Worm (Caenorhabditis elegans) whole organism, mixed stage, embryonic: ENCODE measurements around the gene srx-44.

ENCODE experiments used
- ceh-83 ChIP-seq: fragments of 200-800 bp; sonication (Bioruptor generic); optimal IDR thresholded peaks from 2 replicates; lab custom pipeline; 2018; ENCODE audit warnings: mild to moderate bottlenecking, missing genetic modification characterization, missing compliant biosample characterization
- elt-1 ChIP-seq: sonication (generic microtip); optimal IDR thresholded peaks from 2 replicates; lab custom pipeline; 2017; ENCODE audit warnings: missing genetic modification characterization, mild to moderate bottlenecking, missing compliant biosample characterization, antibody characterized with exemption, moderate library complexity, borderline replicate concordance; ENCODE audit not compliant: insufficient read depth
- elt-3 ChIP-seq: fragments of 150-350 bp; optimal IDR thresholded peaks from 2 replicates; lab custom pipeline; 2014; ENCODE audit warnings: missing biosample characterization, missing genetic modification characterization
- lin-13 ChIP-seq: fragments of 150-350 bp; optimal IDR thresholded peaks from 2 replicates; lab custom pipeline; 2014; ENCODE audit warnings: missing biosample characterization, missing genetic modification characterization
- lin-32 ChIP-seq: fragments of 200-800 bp; sonication (Bioruptor generic); optimal IDR thresholded peaks from 2 replicates; lab custom pipeline; 2018; ENCODE audit warnings: mild to moderate bottlenecking, missing genetic modification characterization, missing compliant biosample characterization
- mab-5 ChIP-seq: fragments of 150-350 bp; optimal IDR thresholded peaks from 2 replicates; lab custom pipeline; 2014; ENCODE audit warnings: missing biosample characterization, missing genetic modification characterization
- mep-1 ChIP-seq: fragments of 150-350 bp; optimal IDR thresholded peaks from 2 replicates; lab custom pipeline; 2017; ENCODE audit warnings: missing biosample characterization, missing genetic modification reagents, missing genetic modification characterization, inconsistent platforms
- nhr-12 ChIP-seq: fragments of 150-350 bp; optimal IDR thresholded peaks from 2 replicates; lab custom pipeline; 2014; ENCODE audit warnings: missing biosample characterization, missing genetic modification characterization
- nhr-76 ChIP-seq: sonication (generic microtip); optimal IDR thresholded peaks from 2 replicates; lab custom pipeline; 2017; ENCODE audit warnings: missing biosample characterization, missing genetic modification characterization
- pha-4 ChIP-seq: fragments of 150-350 bp; optimal IDR thresholded peaks from 2 replicates; lab custom pipeline; 2018; ENCODE audit warnings: missing biosample characterization, missing genetic modification reagents, missing genetic modification characterization
- snpc-4 ChIP-seq: fragments of 150-350 bp; optimal IDR thresholded peaks from 2 replicates; lab custom pipeline; 2014; ENCODE audit warnings: missing biosample characterization, missing genetic modification characterization
- unc-39 ChIP-seq: fragments of 150-350 bp; optimal IDR thresholded peaks from 2 replicates; lab custom pipeline; 2014; ENCODE audit warnings: missing biosample characterization, missing genetic modification characterization
- ztf-11 ChIP-seq: fragments of 150-350 bp; optimal IDR thresholded peaks from 2 replicates; lab custom pipeline; 2014; ENCODE audit warnings: missing biosample characterization, missing genetic modification characterization

DNA sequence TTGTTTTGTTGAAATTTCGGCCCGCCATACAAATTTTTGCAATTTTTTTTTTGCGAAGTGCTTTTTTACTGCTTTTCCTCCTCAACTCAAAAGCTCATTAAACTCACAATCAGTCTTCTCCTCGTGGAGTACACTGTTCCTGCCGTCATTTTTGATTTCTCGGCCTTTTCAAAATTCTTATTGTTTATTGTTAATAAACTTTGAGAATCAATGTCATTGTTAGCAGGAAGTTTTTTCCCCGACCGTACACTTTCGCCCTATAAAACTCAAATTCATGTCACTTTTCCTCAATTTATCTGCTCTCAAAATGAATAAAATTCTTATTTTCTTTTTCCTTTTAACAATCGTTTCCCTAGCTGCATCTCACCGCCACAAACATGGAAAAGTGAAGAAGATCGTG lies 44.3 kb upstream of the srx-44 start, which contains the start of gene clec-232:
- no peak for TF ChIP-seq nhr-76
- TF ChIP-seq lin-13 (tag; lab: Kevin White, UChicago), result no peak
- no peak for TF ChIP-seq mab-5 (tag; lab: Kevin White, UChicago)
- TF ChIP-seq ceh-83 (GFP tag; lab: Kevin White, UChicago), result no peak
- no peak for TF ChIP-seq elt-1
- TF ChIP-seq snpc-4 (tag; lab: Kevin White, UChicago), result no peak
- no peak for TF ChIP-seq elt-3 (tag; lab: Kevin White, UChicago)
- TF ChIP-seq pha-4 (tag; lab: Kevin White, UChicago), result no peak
- TF ChIP-seq unc-39, result no peak
- TF ChIP-seq mep-1 (tag; lab: Kevin White, UChicago), result no peak
- no peak for TF ChIP-seq ztf-11 (tag; lab: Kevin White, UChicago)
- no peak for TF ChIP-seq lin-32
- no peak for TF ChIP-seq nhr-12 (tag; lab: Kevin White, UChicago)
